Fruit fly (Drosophila melanogaster): ENCODE results near the gene CG17648.

CG17648 gene

dm6 chr2L:1727826-1728619 is 24.1 kb upstream of the CG17648 start (continued):
- peak in 1 of 2 experiments; percentile 94 for TF ChIP-seq Hr78 (GFP tag; optimal IDR thresholded peaks at IDR 0.05)
- TF ChIP-seq CG14050 (GFP tag; IDR thresholded peaks at IDR 0.05), result peak; percentile 94
- peak; percentile 96 for TF ChIP-seq HHEX (GFP tag; optimal IDR thresholded peaks at IDR 0.05)
- TF ChIP-seq CG4328 (GFP tag; optimal IDR thresholded peaks at IDR 0.05), result peak; percentile 99
- peak; percentile 96 for TF ChIP-seq bcd (GFP tag; optimal IDR thresholded peaks at IDR 0.05)
- TF ChIP-seq CG15269 (tag; optimal IDR thresholded peaks at IDR 0.05), result peak; percentile 99
- TF ChIP-seq slbo (GFP tag; IDR thresholded peaks at IDR 0.05), result peak; percentile 98
- TF ChIP-seq org-1 (GFP tag; optimal IDR thresholded peaks at IDR 0.05), result peak; percentile 97
- peak; percentile 91 for TF ChIP-seq CG4730 (GFP tag; IDR thresholded peaks at IDR 0.05)
- TF ChIP-seq Mrtf (GFP tag; IDR thresholded peaks at IDR 0.05), result peak; percentile 96
- peak; percentile 93 for TF ChIP-seq toy (GFP tag; IDR thresholded peaks at IDR 0.05)

DNA sequence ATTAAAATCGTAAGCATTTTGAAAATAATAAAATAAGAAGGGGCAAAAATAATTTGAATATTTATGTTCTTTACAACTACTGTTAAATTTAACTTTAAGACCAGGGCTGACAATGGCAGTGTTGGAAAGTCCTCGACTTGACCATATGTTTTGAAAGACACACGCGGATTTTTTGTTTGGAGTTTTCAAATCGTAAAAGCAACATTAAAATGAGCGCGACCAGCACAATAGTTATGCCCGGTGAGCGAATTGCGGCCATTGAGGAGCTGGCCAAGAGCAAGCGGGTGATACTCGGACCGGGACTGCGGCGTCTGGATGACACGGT is 23.5 kb upstream of the CG17648 start, which contains the start of gene Rrp40:
Rrp40 (plus strand) TSS at position 113 of the 325 bp plus-strand sequence.
- TF ChIP-seq CG34422 (GFP tag; IDR thresholded peaks at IDR 0.05) (peak; percentile 38; the same call in 1 of the 3 replicates), stwl (tag; optimal IDR thresholded peaks at IDR 0.05) (peak; percentile 71), Max (GFP tag; optimal IDR thresholded peaks at IDR 0.05) (peak; percentile 3), CG17186 (GFP tag; optimal IDR thresholded peaks at IDR 0.05) (peak; percentile 38), CTCF (GFP tag; optimal IDR thresholded peaks at IDR 0.05) (peak; percentile 12), CG11398 (GFP tag; optimal IDR thresholded peaks at IDR 0.05) (no peak), CG12659 (GFP tag; optimal IDR thresholded peaks at IDR 0.05) (peak; percentile 38), Med (GFP tag) (peak; percentile 80), trem (tag; optimal IDR thresholded peaks at IDR 0.05) (peak; percentile 14), twi (tag; optimal IDR thresholded peaks at IDR 0.05) (peak; percentile 50), crp (GFP tag; optimal IDR thresholded peaks at IDR 0.05) (peak; percentile 55 to 96), CG7928 (GFP tag; optimal IDR thresholded peaks at IDR 0.05) (peak; percentile 91), CG10267 (tag; optimal IDR thresholded peaks at IDR 0.05) (peak; percentile 94), Rfx (GFP tag; IDR thresholded peaks at IDR 0.05) (0 out of 2 replicates have a peak, but pooled peaks have one; percentile 7), MBD-R2 (GFP tag; IDR thresholded peaks at IDR 0.05) (peak; percentile 74), jing (GFP tag; optimal IDR thresholded peaks at IDR 0.05) (no peak), pzg (GFP tag; optimal IDR thresholded peaks at IDR 0.05) (peak; percentile 60), CG13287 (GFP tag; IDR thresholded peaks at IDR 0.05; ENCODE audit: partially characterized antibody) (peak; percentile 21; the same call in 1 of the 2 replicates), vvl (GFP tag; IDR thresholded peaks at IDR 0.05) (peak; percentile 48), Oli (tag; optimal IDR thresholded peaks at IDR 0.05) (peak; percentile 13), cg (GFP tag; optimal IDR thresholded peaks at IDR 0.05) (peak; percentile 49), slbo (GFP tag; IDR thresholded peaks at IDR 0.05) (peak; percentile 17; the same call in 1 of the 2 replicates), dm (GFP tag; optimal IDR thresholded peaks at IDR 0.05) (peak; percentile 66), CG9817 (tag; optimal IDR thresholded peaks at IDR 0.05) (no peak), CG1603 (tag; optimal IDR thresholded peaks at IDR 0.05) (peak; percentile 33), Vsx1 (GFP tag; optimal IDR thresholded peaks at IDR 0.05) (no peak), al (GFP tag; IDR thresholded peaks at IDR 0.05) (no peak), cad (GFP tag; optimal IDR thresholded peaks at IDR 0.05) (no peak), CG1832 (GFP tag; optimal IDR thresholded peaks at IDR 0.05) (no peak), Dp (GFP tag; optimal IDR thresholded peaks at IDR 0.05) (peak; percentile 82), zen (tag; optimal IDR thresholded peaks at IDR 0.05) (no peak), E2f2 (GFP tag; IDR thresholded peaks at IDR 0.05) (peak; percentile 85), CG6791 (GFP tag; IDR thresholded peaks at IDR 0.05; ENCODE audit: partially characterized antibody) (0 out of 3 replicates have a peak, but pooled peaks have one; percentile 8), CG14667 (GFP tag; IDR thresholded peaks at IDR 0.05) (no peak), CG14710 (tag; optimal IDR thresholded peaks at IDR 0.05) (peak; percentile 4), CG12071 (GFP tag; optimal IDR thresholded peaks at IDR 0.05) (no peak), gce (GFP tag; IDR thresholded peaks at IDR 0.05) (no peak), CG3995 (GFP tag; optimal IDR thresholded peaks at IDR 0.05) (peak; percentile 5)
